Fruit fly (Drosophila melanogaster): Measurements from ENCODE around the gene mus101.

DNA sequence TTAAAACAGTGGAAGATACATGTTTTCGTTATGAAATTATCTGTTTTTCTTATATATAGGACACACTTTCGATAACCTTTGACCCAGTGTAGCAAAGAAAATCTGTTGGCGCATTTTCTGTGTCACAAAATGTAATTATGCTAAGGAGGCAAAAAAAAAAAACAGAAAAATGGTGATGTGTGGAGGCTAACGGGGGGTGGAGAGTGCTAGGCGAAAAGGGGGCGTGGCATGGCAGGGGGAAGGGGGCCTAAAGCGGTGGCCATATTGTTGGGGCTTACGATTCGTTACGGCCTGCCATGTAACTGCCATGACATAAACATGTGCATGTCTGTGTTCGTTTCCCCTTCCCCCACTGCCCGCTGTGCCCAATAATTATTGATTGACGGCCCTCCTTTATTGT, 43.2 kb downstream of the mus101 start:
- TF ChIP-seq CG34367 (tag; optimal IDR thresholded peaks at IDR 0.05), result no peak
- TF ChIP-seq CG12605 (GFP tag; IDR thresholded peaks at IDR 0.05), result no peak
- no peak for TF ChIP-seq CG4496 (GFP tag; IDR thresholded peaks at IDR 0.05)
- TF ChIP-seq CG8159 (tag; optimal IDR thresholded peaks at IDR 0.05), result no peak
- no peak for TF ChIP-seq CG13204 (GFP tag; optimal IDR thresholded peaks at IDR 0.05)

All from whole organism, pupa.